Worm (Caenorhabditis elegans): ENCODE results near the gene clec-134.

- TF ChIP-seq snpc-4 (tag; optimal IDR thresholded peaks at IDR 0.05) (no peak), unc-130 (tag; optimal IDR thresholded peaks at IDR 0.05) (no peak), ceh-82 (tag; optimal IDR thresholded peaks at IDR 0.05) (no peak)
Measured at ce11 chrII:3578121-3578520, 1.7 kb upstream of the clec-134 start, which contains the start of gene clec-133.

All from whole organism, L1 larva.